Fruit fly (Drosophila melanogaster) whole organism, adult: ENCODE measurements around the gene beat-IV.

Experiments used
- CG11617 ChIP-seq: fragments of 200-800 bp; sonication (Bioruptor generic); optimal IDR thresholded peaks from 2 replicates; lab custom pipeline; 2017; ENCODE audit warnings: mild to moderate bottlenecking, missing biosample characterization, missing genetic modification reagents, missing genetic modification characterization
- CG12768 ChIP-seq: fragments of 200-800 bp; sonication (Bioruptor generic); optimal IDR thresholded peaks from 2 replicates; lab custom pipeline; 2017; ENCODE audit warnings: missing biosample characterization, missing genetic modification characterization, mild to moderate bottlenecking, moderate library complexity, missing genetic modification reagents
- CG14711 ChIP-seq: fragments of 200-800 bp; sonication (Bioruptor generic); optimal IDR thresholded peaks from 2 replicates; lab custom pipeline; 2018; ENCODE audit warnings: missing biosample characterization, mild to moderate bottlenecking, missing genetic modification characterization, moderate library complexity
- CG1620 ChIP-seq: fragments of 200-800 bp; sonication (Bioruptor generic); optimal IDR thresholded peaks from 2 replicates; lab custom pipeline; 2016; ENCODE audit warnings: missing biosample characterization, missing genetic modification characterization
- CG33017 ChIP-seq: fragments of 200-800 bp; sonication (Bioruptor generic); optimal IDR thresholded peaks from 2 replicates; lab custom pipeline; 2018; ENCODE audit warnings: missing biosample characterization, mild to moderate bottlenecking, missing genetic modification characterization, moderate library complexity
- CG5204 ChIP-seq: fragments of 200-800 bp; sonication (Bioruptor generic); optimal IDR thresholded peaks from 2 replicates; lab custom pipeline; 2016; ENCODE audit warnings: missing biosample characterization, missing genetic modification characterization
- CG7045 ChIP-seq: fragments of 200-800 bp; sonication (Bioruptor generic); optimal IDR thresholded peaks from 2 replicates; lab custom pipeline; 2017; ENCODE audit warnings: missing biosample characterization, mild to moderate bottlenecking, missing genetic modification characterization
- CG7101 ChIP-seq: fragments of 200-800 bp; sonication (Bioruptor generic); optimal IDR thresholded peaks from 2 replicates; lab custom pipeline; 2018; ENCODE audit warnings: missing biosample characterization, mild to moderate bottlenecking, missing genetic modification characterization, moderate library complexity
- Clk ChIP-seq: fragments of 200-800 bp; sonication (Bioruptor generic); optimal IDR thresholded peaks from 2 replicates; lab custom pipeline; 2017; ENCODE audit warnings: missing biosample characterization, missing genetic modification characterization
- Crg-1 ChIP-seq: fragments of 200-800 bp; sonication (Bioruptor generic); optimal IDR thresholded peaks from 2 replicates; lab custom pipeline; 2016; ENCODE audit warnings: missing biosample characterization, missing genetic modification characterization
- Hr96 ChIP-seq: fragments of 200-800 bp; sonication (Bioruptor generic); optimal IDR thresholded peaks from 2 replicates; lab custom pipeline; 2016; ENCODE audit warnings: missing biosample characterization, missing genetic modification characterization
- Mnt ChIP-seq: fragments of 200-800 bp; sonication (Bioruptor generic); optimal IDR thresholded peaks from 2 replicates; lab custom pipeline; 2016; ENCODE audit warnings: missing biosample characterization, mild to moderate bottlenecking, missing genetic modification characterization
- bab1 ChIP-seq: fragments of 200-800 bp; sonication (Bioruptor generic); optimal IDR thresholded peaks from 3 replicates; lab custom pipeline; 2019; ENCODE audit warnings: missing biosample characterization, mild to moderate bottlenecking, missing genetic modification characterization, moderate library complexity
- cic ChIP-seq: fragments of 200-800 bp; sonication (Bioruptor generic); optimal IDR thresholded peaks from 2 replicates; lab custom pipeline; 2017; ENCODE audit warnings: missing biosample characterization, mild to moderate bottlenecking, missing genetic modification characterization, moderate library complexity
- cnc ChIP-seq, 2 experiments: fragments of >200 bp; optimal IDR thresholded peaks; 2 replicates each; lab custom pipeline; 2017
- kay ChIP-seq: fragments of 200-800 bp; sonication (Bioruptor generic); peaks from one replicate; lab custom pipeline; 2016; ENCODE audit warnings: missing biosample characterization, missing genetic modification characterization, borderline replicate concordance
- ovo ChIP-seq: fragments of 200-800 bp; sonication (Bioruptor generic); optimal IDR thresholded peaks from 2 replicates; lab custom pipeline; 2016; ENCODE audit warnings: missing biosample characterization, missing genetic modification characterization
- pad ChIP-seq: fragments of 200-800 bp; sonication (Bioruptor generic); optimal IDR thresholded peaks from 3 replicates; lab custom pipeline; 2017; ENCODE audit warnings: missing biosample characterization, missing genetic modification characterization, mild to moderate bottlenecking, moderate library complexity, missing genetic modification reagents
- tj ChIP-seq: fragments of 200-800 bp; sonication (Bioruptor generic); optimal IDR thresholded peaks from 3 replicates; lab custom pipeline; 2017; ENCODE audit warnings: missing biosample characterization, mild to moderate bottlenecking, missing genetic modification characterization, moderate library complexity
- toe ChIP-seq: fragments of 200-800 bp; sonication (Bioruptor generic); optimal IDR thresholded peaks from 2 replicates; lab custom pipeline; 2016; ENCODE audit warnings: missing biosample characterization, missing genetic modification characterization

Gene beat-IV

DNA sequence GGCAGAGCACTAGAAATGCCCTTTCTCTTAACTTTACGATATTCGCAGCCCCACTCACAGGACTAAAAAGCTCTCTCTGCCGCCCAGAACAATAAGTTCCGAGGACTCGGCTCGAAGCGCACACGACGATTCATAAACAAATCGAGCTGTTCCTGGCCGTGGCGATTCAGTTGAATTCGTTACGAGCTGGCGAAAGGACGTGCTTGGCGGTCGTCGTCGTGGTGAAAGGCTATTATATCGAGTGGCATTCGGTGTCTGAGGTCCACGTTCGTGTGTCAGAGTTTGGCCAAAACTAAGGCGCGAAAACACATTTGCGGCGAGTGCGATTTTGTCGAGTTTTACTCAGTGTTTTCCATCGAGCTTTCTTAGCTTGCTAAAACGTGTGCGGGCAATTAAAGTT, at the start of gene beat-IV:
beat-IV (plus strand) TSS at position 169 of the 400 bp plus-strand sequence.
- TF ChIP-seq cic (GFP tag; lab: Kevin White, UChicago) = no peak
- TF ChIP-seq toe (GFP tag; lab: Kevin White, UChicago) = no peak
- TF ChIP-seq Hr96 (GFP tag; lab: Kevin White, UChicago) = no peak
- no peak for TF ChIP-seq cnc (optimal IDR thresholded peaks at IDR 0.05; lab: Kevin White, UChicago)
- TF ChIP-seq CG7101 = no peak
- TF ChIP-seq CG7045 (GFP tag; lab: Kevin White, UChicago) = no peak
- no peak for TF ChIP-seq CG11617
- no peak for TF ChIP-seq Clk (GFP tag; lab: Kevin White, UChicago)
- no peak for TF ChIP-seq pad
- no peak for TF ChIP-seq CG12768
- no peak for TF ChIP-seq tj
- TF ChIP-seq CG5204 = no peak
- TF ChIP-seq CG14711 (tag; lab: Kevin White, UChicago) = no peak
- no peak for TF ChIP-seq kay (GFP tag; lab: Kevin White, UChicago)
- no peak for TF ChIP-seq Crg-1 (GFP tag; lab: Kevin White, UChicago)
- no peak for TF ChIP-seq CG1620 (GFP tag; lab: Kevin White, UChicago)
- TF ChIP-seq Mnt (GFP tag; lab: Kevin White, UChicago) = no peak
- TF ChIP-seq ovo (GFP tag; lab: Kevin White, UChicago) = no peak
- no peak for TF ChIP-seq bab1 (GFP tag; lab: Kevin White, UChicago)

DNA sequence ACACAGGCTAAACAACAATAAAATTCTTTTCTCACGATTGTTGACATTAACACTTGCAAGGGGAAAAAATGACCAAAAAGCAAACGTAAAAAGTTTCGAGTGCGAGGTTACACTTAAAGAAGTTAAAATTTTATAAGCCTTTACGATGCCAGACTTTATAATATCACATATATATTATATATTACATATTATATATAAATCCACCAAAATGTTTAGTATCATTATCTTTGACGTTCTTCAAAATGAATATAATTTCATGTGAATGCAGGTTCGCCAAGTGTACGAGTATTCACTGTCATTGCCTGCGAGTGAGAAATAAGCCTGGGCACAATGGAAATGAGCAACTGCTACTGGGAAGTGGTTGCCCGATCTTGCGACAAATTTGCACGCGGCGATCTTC, 48.9 kb upstream of the beat-IV start:
- TF ChIP-seq CG11617 = no peak
- no peak for TF ChIP-seq Crg-1 (GFP tag; lab: Kevin White, UChicago)
- no peak for TF ChIP-seq toe (GFP tag; lab: Kevin White, UChicago)
- no peak for TF ChIP-seq tj
- no peak for TF ChIP-seq CG7045 (GFP tag; lab: Kevin White, UChicago)
- no peak for TF ChIP-seq CG5204
- TF ChIP-seq bab1 (GFP tag; lab: Kevin White, UChicago) = no peak
- no peak for TF ChIP-seq Mnt (GFP tag; lab: Kevin White, UChicago)
- no peak for TF ChIP-seq CG14711 (tag; lab: Kevin White, UChicago)
- no peak for TF ChIP-seq Clk (GFP tag; lab: Kevin White, UChicago)
- TF ChIP-seq cnc (optimal IDR thresholded peaks at IDR 0.05; lab: Kevin White, UChicago) = no peak
- TF ChIP-seq CG12768 = no peak
- no peak for TF ChIP-seq ovo (GFP tag; lab: Kevin White, UChicago)
- TF ChIP-seq CG7101 = no peak
- TF ChIP-seq kay (GFP tag; lab: Kevin White, UChicago) = no peak
- TF ChIP-seq CG1620 (GFP tag; lab: Kevin White, UChicago) = no peak
- TF ChIP-seq Hr96 (GFP tag; lab: Kevin White, UChicago) = no peak
- TF ChIP-seq cic (GFP tag; lab: Kevin White, UChicago) = no peak
- no peak for TF ChIP-seq CG33017
- TF ChIP-seq pad = no peak

DNA sequence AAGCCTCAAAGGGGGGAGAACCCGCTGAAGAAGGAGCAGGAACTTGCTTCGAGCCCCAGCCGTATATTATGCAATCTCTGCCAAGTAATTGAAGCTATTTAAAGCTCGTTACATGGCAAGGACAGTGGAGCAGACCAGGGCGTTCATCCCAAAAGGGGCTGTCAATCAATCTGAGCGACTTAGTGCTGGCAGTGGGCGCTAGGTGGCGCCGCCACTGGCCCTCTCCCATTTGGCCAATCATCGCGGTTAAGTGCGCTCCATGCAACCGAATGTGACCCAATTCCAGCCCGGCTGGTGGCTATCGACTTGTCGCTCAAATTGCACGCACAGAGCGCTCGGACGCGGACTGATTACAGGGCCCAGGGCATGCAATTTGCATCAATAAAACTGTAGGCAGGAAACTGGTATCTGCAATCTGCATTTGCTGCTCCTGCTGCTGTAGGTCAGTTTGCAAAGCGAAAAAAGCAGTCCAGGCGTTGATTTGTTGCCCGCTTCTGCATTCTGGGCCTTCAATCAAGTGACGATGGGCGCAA, 47.7 kb upstream of the beat-IV start:
- TF ChIP-seq bab1 (GFP tag; lab: Kevin White, UChicago) (no peak), CG5204 (no peak), pad (no peak), CG7101 (no peak), CG1620 (GFP tag; lab: Kevin White, UChicago) (no peak), Hr96 (GFP tag; lab: Kevin White, UChicago) (no peak), cnc (optimal IDR thresholded peaks at IDR 0.05; lab: Kevin White, UChicago) (no peak), Crg-1 (GFP tag; lab: Kevin White, UChicago) (no peak), toe (GFP tag; lab: Kevin White, UChicago) (no peak), Mnt (GFP tag; lab: Kevin White, UChicago) (no peak), CG33017 (no peak), CG14711 (tag; lab: Kevin White, UChicago) (no peak), kay (GFP tag; lab: Kevin White, UChicago) (no peak)

DNA sequence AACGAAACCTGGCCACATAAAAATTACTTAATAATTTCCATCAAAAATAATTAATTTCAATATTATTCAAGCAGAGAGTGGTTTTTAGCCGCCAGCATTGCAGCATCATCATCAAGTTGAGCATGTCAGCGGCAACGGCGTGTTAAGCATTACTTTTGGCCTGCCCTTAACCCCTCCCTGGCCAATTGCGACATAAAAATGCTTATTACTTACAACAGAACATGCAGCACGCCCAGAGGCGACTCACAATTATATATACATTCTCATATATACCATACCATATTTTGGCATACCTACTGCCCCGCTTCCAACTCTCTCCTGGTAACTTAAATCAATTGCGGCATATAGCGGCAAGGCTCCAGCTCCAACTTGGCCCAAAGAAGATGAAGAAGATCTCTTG, 45.9 kb upstream of the beat-IV start:
- no peak for TF ChIP-seq toe (GFP tag; lab: Kevin White, UChicago)
- no peak for TF ChIP-seq tj
- TF ChIP-seq Mnt (GFP tag; lab: Kevin White, UChicago) = no peak
- TF ChIP-seq CG33017 = no peak
- no peak for TF ChIP-seq CG5204
- TF ChIP-seq cnc (optimal IDR thresholded peaks at IDR 0.05; lab: Kevin White, UChicago) = no peak
- TF ChIP-seq Clk (GFP tag; lab: Kevin White, UChicago) = no peak
- TF ChIP-seq CG11617 = no peak
- no peak for TF ChIP-seq CG14711 (tag; lab: Kevin White, UChicago)
- TF ChIP-seq kay (GFP tag; lab: Kevin White, UChicago) = no peak
- TF ChIP-seq CG7045 (GFP tag; lab: Kevin White, UChicago) = no peak
- TF ChIP-seq Crg-1 (GFP tag; lab: Kevin White, UChicago) = no peak
- TF ChIP-seq CG1620 (GFP tag; lab: Kevin White, UChicago) = no peak
- no peak for TF ChIP-seq bab1 (GFP tag; lab: Kevin White, UChicago)
- no peak for TF ChIP-seq pad
- TF ChIP-seq ovo (GFP tag; lab: Kevin White, UChicago) = no peak
- no peak for TF ChIP-seq CG12768
- TF ChIP-seq cic (GFP tag; lab: Kevin White, UChicago) = no peak
- no peak for TF ChIP-seq Hr96 (GFP tag; lab: Kevin White, UChicago)

DNA sequence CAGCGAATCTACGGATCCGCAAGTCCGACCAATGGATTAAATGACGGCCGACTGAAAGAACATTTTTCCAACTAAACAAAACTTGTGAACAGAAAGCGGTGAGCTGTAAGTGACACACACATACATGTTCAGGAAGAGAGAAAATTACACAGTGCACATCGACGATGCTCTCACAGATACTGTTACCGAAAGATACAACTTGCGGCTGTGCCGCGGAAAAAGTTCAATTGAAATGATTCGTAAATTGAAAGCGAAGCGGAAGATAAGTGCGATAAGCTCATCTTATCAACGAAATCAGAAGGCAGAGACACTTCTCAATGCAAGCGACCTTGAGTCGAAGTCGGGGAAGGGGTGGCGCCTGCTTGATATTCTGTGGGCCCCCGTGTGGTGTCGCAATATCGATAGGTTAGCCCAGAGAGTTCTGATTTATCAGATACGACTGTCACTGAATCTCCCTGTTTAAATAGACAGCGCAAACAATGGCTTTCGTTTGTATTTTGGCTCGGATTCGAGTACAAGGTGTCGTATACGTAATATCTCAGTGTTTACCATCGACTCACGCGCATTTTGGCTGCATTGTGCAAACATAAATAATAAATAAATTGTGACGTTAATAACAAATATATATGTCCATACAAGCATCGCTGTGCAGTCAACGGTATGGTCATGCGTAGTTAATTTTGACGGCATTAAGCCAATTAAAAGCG, 37.7 kb upstream of the beat-IV start, which contains the start of gene Irk2:
Irk2 (minus strand) TSS at position 51 of the 707 bp plus-strand sequence.
- TF ChIP-seq tj (no peak), pad (no peak), CG1620 (GFP tag; lab: Kevin White, UChicago) (no peak), cic (GFP tag; lab: Kevin White, UChicago) (peak; percentile 36), CG11617 (peak; percentile 12), ovo (GFP tag; lab: Kevin White, UChicago) (peak; percentile 48), Crg-1 (GFP tag; lab: Kevin White, UChicago) (peak; percentile 47), cnc (optimal IDR thresholded peaks at IDR 0.05; lab: Kevin White, UChicago) (no peak), Hr96 (GFP tag; lab: Kevin White, UChicago) (peak; percentile 28), CG7101 (peak; percentile 19), CG33017 (peak; percentile 4), toe (GFP tag; lab: Kevin White, UChicago) (peak; percentile 19), kay (GFP tag; lab: Kevin White, UChicago) (no peak)
